Worm (Caenorhabditis elegans) whole organism, young adult: ENCODE measurements around the gene sel-11.

ENCODE experiments used
- nhr-80 ChIP-seq: sonication (generic microtip); optimal IDR thresholded peaks from 2 replicates; lab custom pipeline; 2016; ENCODE audit warnings: missing genetic modification characterization, missing compliant biosample characterization
- pha-4 ChIP-seq: fragments of 150-350 bp; sonication (generic microtip); optimal IDR thresholded peaks from 2 replicates; lab custom pipeline; 2014; ENCODE audit warnings: missing biosample characterization, missing genetic modification reagents, missing genetic modification characterization

DNA sequence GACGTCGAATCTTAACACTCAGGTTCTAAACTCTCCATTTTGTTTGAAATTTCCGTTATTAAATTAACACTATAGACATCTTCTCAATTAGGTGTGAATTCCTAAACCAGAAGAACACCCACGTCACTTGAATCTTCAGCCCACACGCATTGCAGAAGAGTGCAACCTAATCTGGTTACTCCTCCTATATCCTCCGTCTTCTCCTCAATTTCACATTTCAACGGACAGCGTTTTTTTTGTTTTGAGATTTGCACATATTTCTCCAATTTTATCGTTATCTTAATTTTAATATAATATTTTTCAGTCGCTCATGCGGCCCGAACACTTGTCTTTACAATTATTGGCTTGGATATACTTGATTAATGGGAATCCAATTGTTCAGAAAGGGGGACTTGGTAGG, 9.8 kb upstream of the sel-11 start, which contains the start of gene smoc-1:
- TF ChIP-seq nhr-80 = no peak
- TF ChIP-seq pha-4 (tag; lab: Kevin White, UChicago) = no peak
